Fruit fly (Drosophila melanogaster) whole organism, prepupa: Measurements from ENCODE around the gene dlt.

ENCODE experiments used
- CG10631 ChIP-seq: fragments of 200-800 bp; sonication (Bioruptor generic); optimal IDR thresholded peaks from 2 replicates; lab custom pipeline; 2016; ENCODE audit warnings: missing biosample characterization, missing genetic modification characterization
- CG16779 ChIP-seq: fragments of 200-800 bp; sonication (Bioruptor generic); optimal IDR thresholded peaks from 3 replicates; lab custom pipeline; 2017; ENCODE audit warnings: missing biosample characterization, mild to moderate bottlenecking, missing genetic modification characterization
- CG31627 ChIP-seq: fragments of 200-800 bp; sonication (Bioruptor generic); optimal IDR thresholded peaks from 3 replicates; lab custom pipeline; 2016; ENCODE audit warnings: missing biosample characterization, missing genetic modification characterization
- CG32006 ChIP-seq: fragments of 200-800 bp; sonication (Bioruptor generic); optimal IDR thresholded peaks from 3 replicates; lab custom pipeline; 2017; ENCODE audit warnings: missing biosample characterization, mild to moderate bottlenecking, missing genetic modification characterization
- CG8319 ChIP-seq: fragments of 200-800 bp; sonication (Bioruptor generic); optimal IDR thresholded peaks from 3 replicates; lab custom pipeline; 2016; ENCODE audit warnings: missing biosample characterization, missing genetic modification characterization
- Gug ChIP-seq: fragments of 200-800 bp; sonication (Bioruptor generic); IDR thresholded peaks from 2 replicates; pipeline ENCODE4 v1.3.6; 2022; ENCODE audit warnings: missing biosample characterization, missing genetic modification characterization
- Hr38 ChIP-seq: sonication (Bioruptor generic); optimal IDR thresholded peaks from 2 replicates; lab custom pipeline; 2016; ENCODE audit warnings: missing biosample characterization, missing genetic modification characterization
- Smox ChIP-seq: fragments of 200-800 bp; sonication (Bioruptor generic); optimal IDR thresholded peaks from 3 replicates; lab custom pipeline; 2016; ENCODE audit warnings: missing biosample characterization, missing genetic modification characterization
- achi ChIP-seq: fragments of 200-800 bp; sonication (Bioruptor generic); optimal IDR thresholded peaks from 3 replicates; lab custom pipeline; 2016; ENCODE audit warnings: missing biosample characterization, missing genetic modification characterization
- cyc ChIP-seq: fragments of 200-800 bp; sonication (Bioruptor generic); optimal IDR thresholded peaks from 3 replicates; lab custom pipeline; 2016; ENCODE audit warnings: missing biosample characterization, missing genetic modification characterization
- eg ChIP-seq: fragments of 200-800 bp; sonication (Bioruptor generic); IDR thresholded peaks from 3 replicates; pipeline ENCODE4 v1.3.6; 2022; ENCODE audit warnings: missing biosample characterization, missing genetic modification characterization
- esn ChIP-seq: fragments of 200-800 bp; sonication (Bioruptor generic); optimal IDR thresholded peaks from 2 replicates; lab custom pipeline; 2016; ENCODE audit warnings: missing biosample characterization, mild to moderate bottlenecking, missing genetic modification characterization, moderate library complexity

DNA sequence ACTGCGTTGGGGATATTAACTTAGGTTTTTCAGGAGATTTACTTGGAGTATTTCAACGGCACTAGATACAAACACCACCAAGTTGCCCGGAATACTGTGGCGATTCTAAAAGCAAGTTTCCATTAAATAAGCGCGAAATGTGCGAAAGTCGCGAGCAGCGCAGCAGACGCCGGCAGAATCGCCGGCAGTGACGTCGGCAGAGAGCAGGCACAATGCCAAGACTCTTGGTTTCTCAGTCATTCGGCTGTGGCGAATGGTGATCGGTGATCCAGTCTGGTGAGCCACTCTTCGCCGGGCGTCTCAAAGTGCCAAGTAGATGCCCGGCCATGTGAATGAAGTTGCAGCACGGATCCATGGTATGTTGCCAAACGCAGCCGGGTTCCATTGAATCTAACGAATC is 39.9 kb upstream of the dlt start, which contains the start of gene Cpr62Bb:
- TF ChIP-seq esn (GFP tag; lab: Kevin White, UChicago) (no peak), CG8319 (GFP tag; lab: Kevin White, UChicago) (no peak), eg (no peak), CG10631 (no peak), CG16779 (tag; lab: Kevin White, UChicago) (no peak), CG32006 (GFP tag; lab: Kevin White, UChicago) (no peak), CG31627 (GFP tag; lab: Kevin White, UChicago) (no peak), Smox (GFP tag; lab: Kevin White, UChicago) (no peak), cyc (GFP tag; lab: Kevin White, UChicago) (no peak), Gug (GFP tag; lab: Robert Waterston, UW) (no peak), achi (GFP tag; lab: Kevin White, UChicago) (no peak), Hr38 (no peak)
